Fruit fly (Drosophila melanogaster) whole organism, embryonic: ENCODE data around the gene Doc1.

Experiments used
- Adf1 ChIP-seq: fragments of 200-800 bp; sonication (Bioruptor generic); IDR thresholded peaks from 2 replicates; pipeline ENCODE4 v1.3.6; 2022; ENCODE audit warnings: missing biosample characterization, missing genetic modification characterization
- Antp ChIP-seq: fragments of 200-800 bp; sonication (Bioruptor generic); optimal IDR thresholded peaks from 3 replicates; lab custom pipeline; 2016; ENCODE audit warnings: missing biosample characterization, missing genetic modification characterization
- CG10366 ChIP-seq: fragments of 200-800 bp; sonication (Bioruptor generic); IDR thresholded peaks from 2 replicates; pipeline ENCODE4 v1.3.6; 2022; ENCODE audit warnings: missing biosample characterization, missing genetic modification characterization
- CG10959 ChIP-seq: fragments of 200-800 bp; sonication (Bioruptor generic); IDR thresholded peaks from 2 replicates; pipeline ENCODE4 v1.3.6; 2022; ENCODE audit warnings: missing biosample characterization, missing genetic modification characterization
- CG10979 ChIP-seq: fragments of 200-800 bp; sonication (Bioruptor generic); optimal IDR thresholded peaks from 2 replicates; lab custom pipeline; 2018; ENCODE audit warnings: missing biosample characterization, mild to moderate bottlenecking, missing genetic modification characterization, moderate library complexity
- CG13424 ChIP-seq: fragments of 200-800 bp; sonication (Bioruptor generic); optimal IDR thresholded peaks from 2 replicates; lab custom pipeline; 2019; ENCODE audit warnings: missing biosample characterization, mild to moderate bottlenecking, missing genetic modification characterization, moderate library complexity
- CG14710 ChIP-seq: fragments of 200-800 bp; sonication (Bioruptor generic); optimal IDR thresholded peaks from 3 replicates; lab custom pipeline; 2019; ENCODE audit warnings: missing biosample characterization, mild to moderate bottlenecking, missing genetic modification characterization, moderate library complexity
- CG14965 ChIP-seq: fragments of 200-800 bp; sonication (Bioruptor generic); optimal IDR thresholded peaks from 2 replicates; lab custom pipeline; 2016; ENCODE audit warnings: missing biosample characterization, missing genetic modification characterization, borderline replicate concordance
- CG16779 ChIP-seq: fragments of 200-800 bp; sonication (Bioruptor generic); IDR thresholded peaks from 2 replicates; pipeline ENCODE4 v1.3.6; 2022; ENCODE audit warnings: missing biosample characterization, missing genetic modification characterization
- CG18262 ChIP-seq: fragments of 200-800 bp; optimal IDR thresholded peaks from 3 replicates; lab custom pipeline; 2019; ENCODE audit warnings: missing biosample characterization, mild to moderate bottlenecking, missing genetic modification characterization, moderate library complexity
- CG2678 ChIP-seq: fragments of 200-800 bp; sonication (Bioruptor generic); optimal IDR thresholded peaks from 3 replicates; lab custom pipeline; 2019; ENCODE audit warnings: missing biosample characterization, mild to moderate bottlenecking, missing genetic modification characterization, moderate library complexity
- CG3847 ChIP-seq: fragments of 200-800 bp; sonication (Bioruptor generic); IDR thresholded peaks from 2 replicates; pipeline ENCODE4 v1.3.6; 2022; ENCODE audit warnings: missing biosample characterization, missing genetic modification characterization
- CG4328 ChIP-seq: fragments of 200-800 bp; sonication (Bioruptor generic); optimal IDR thresholded peaks from 3 replicates; lab custom pipeline; 2017; ENCODE audit warnings: missing biosample characterization, missing genetic modification reagents, missing genetic modification characterization
- CG6689 ChIP-seq: fragments of 200-800 bp; sonication (Bioruptor generic); IDR thresholded peaks from 2 replicates; pipeline ENCODE4 v1.3.6; 2022; ENCODE audit warnings: missing biosample characterization, missing genetic modification characterization
- CG7839 ChIP-seq: fragments of 200-800 bp; sonication (Bioruptor generic); optimal IDR thresholded peaks from 3 replicates; lab custom pipeline; 2018; ENCODE audit warnings: missing biosample characterization, mild to moderate bottlenecking, missing genetic modification characterization, moderate library complexity
- CG8478 ChIP-seq: fragments of >200 bp; optimal IDR thresholded peaks from 2 replicates; lab custom pipeline; 2018
- CTCF ChIP-seq: fragments of 200-800 bp; sonication (Bioruptor generic); optimal IDR thresholded peaks from 2 replicates; lab custom pipeline; 2017; ENCODE audit warnings: missing biosample characterization, mild to moderate bottlenecking, missing genetic modification characterization, moderate library complexity
- D ChIP-seq, 2 experiments: fragments of 200-800 bp in 1 of 2; fragments of >200 bp in 1 of 2; sonication (Bioruptor generic) in 1 of 2; optimal IDR thresholded peaks; 2 replicates in 1 of 2; 3 replicates in 1 of 2; lab custom pipeline; 2017; ENCODE audit warnings: mild to moderate bottlenecking in 1 of 2, missing biosample characterization in 1 of 2, missing genetic modification characterization in 1 of 2, missing genetic modification reagents in 1 of 2
- Doc2 ChIP-seq: fragments of 200-800 bp; sonication (Bioruptor generic); IDR thresholded peaks from 2 replicates; pipeline ENCODE4 v1.3.6; 2022; ENCODE audit warnings: missing biosample characterization, missing genetic modification characterization
- H2.0 ChIP-seq: fragments of 200-800 bp; sonication (Bioruptor generic); IDR thresholded peaks from 2 replicates; pipeline ENCODE4 v1.3.6; 2022; ENCODE audit warnings: missing biosample characterization, missing genetic modification characterization
- Hr51 ChIP-seq, 2 experiments: fragments of 200-800 bp; sonication (Bioruptor generic); optimal IDR thresholded peaks; 2 replicates in 1 of 2; 3 replicates in 1 of 2; lab custom pipeline; 2016 to 2018; ENCODE audit warnings: missing biosample characterization in 2 of 2, missing genetic modification characterization in 2 of 2, mild to moderate bottlenecking in 1 of 2, moderate library complexity in 1 of 2
- Hsf ChIP-seq: fragments of 200-800 bp; sonication (Bioruptor generic); optimal IDR thresholded peaks from 3 replicates; lab custom pipeline; 2016; ENCODE audit warnings: missing biosample characterization, missing genetic modification characterization
- Oaz ChIP-seq: fragments of 200-800 bp; sonication (Bioruptor generic); IDR thresholded peaks from 2 replicates; pipeline ENCODE4 v1.3.6; 2022; ENCODE audit warnings: missing biosample characterization, missing genetic modification characterization
- Oli ChIP-seq: fragments of 200-800 bp; sonication (Bioruptor generic); optimal IDR thresholded peaks from 2 replicates; lab custom pipeline; 2018; ENCODE audit warnings: missing biosample characterization, mild to moderate bottlenecking, missing genetic modification characterization, moderate library complexity
- Ptx1 ChIP-seq: fragments of 200-800 bp; sonication (Bioruptor generic); IDR thresholded peaks from 2 replicates; pipeline ENCODE4 v1.3.6; 2022; ENCODE audit warnings: missing biosample characterization, missing genetic modification characterization
- Ravus ChIP-seq: fragments of 200-800 bp; sonication (Bioruptor generic); IDR thresholded peaks from 2 replicates; pipeline ENCODE4 v1.3.6; 2022; ENCODE audit warnings: missing biosample characterization, missing genetic modification characterization
- Sox100B ChIP-seq: fragments of 200-800 bp; sonication (Bioruptor generic); optimal IDR thresholded peaks from 3 replicates; lab custom pipeline; 2018; ENCODE audit warnings: missing biosample characterization, mild to moderate bottlenecking, missing genetic modification characterization
- Sox102F ChIP-seq: fragments of 200-800 bp; sonication (Bioruptor generic); optimal IDR thresholded peaks from 2 replicates; lab custom pipeline; 2018; ENCODE audit warnings: missing biosample characterization, mild to moderate bottlenecking, missing genetic modification characterization, moderate library complexity
- Sry-β ChIP-seq: fragments of 200-800 bp; sonication (Bioruptor generic); optimal IDR thresholded peaks from 2 replicates; lab custom pipeline; 2018; ENCODE audit warnings: missing biosample characterization, mild to moderate bottlenecking, missing genetic modification characterization, moderate library complexity
- Stat92E ChIP-seq, 3 experiments: fragments of >200 bp in 2 of 3; fragments of 200-800 bp in 1 of 3; sonication (Bioruptor generic) in 1 of 3; optimal IDR thresholded peaks; 2 replicates each; lab custom pipeline; 2017 to 2019; ENCODE audit warnings: missing biosample characterization in 3 of 3, missing genetic modification characterization in 3 of 3, mild to moderate bottlenecking in 1 of 3, moderate library complexity in 1 of 3
- aop ChIP-seq: fragments of 200-800 bp; sonication (Bioruptor generic); IDR thresholded peaks from 2 replicates; pipeline ENCODE4 v1.3.6; 2022; ENCODE audit warnings: missing biosample characterization, missing genetic modification characterization
- cwo ChIP-seq: fragments of 200-800 bp; sonication (Bioruptor generic); optimal IDR thresholded peaks from 3 replicates; lab custom pipeline; 2017; ENCODE audit warnings: missing biosample characterization, missing genetic modification characterization, mild to moderate bottlenecking, moderate library complexity, missing genetic modification reagents
- dm ChIP-seq: fragments of 200-800 bp; sonication (Bioruptor generic); optimal IDR thresholded peaks from 3 replicates; lab custom pipeline; 2016; ENCODE audit warnings: missing biosample characterization, missing genetic modification characterization
- dmrt11E ChIP-seq: fragments of 200-800 bp; sonication (Bioruptor generic); optimal IDR thresholded peaks from 3 replicates; lab custom pipeline; 2018; ENCODE audit warnings: missing biosample characterization, mild to moderate bottlenecking, missing genetic modification characterization, moderate library complexity
- dmrt99B ChIP-seq: fragments of 200-800 bp; sonication (Bioruptor generic); optimal IDR thresholded peaks from 2 replicates; lab custom pipeline; 2018; ENCODE audit warnings: missing biosample characterization, mild to moderate bottlenecking, missing genetic modification characterization, moderate library complexity
- esg ChIP-seq: fragments of 200-800 bp; sonication (Bioruptor generic); conservative IDR thresholded peaks from 2 replicates; pipeline ENCODE4 v1.3.6; 2022; ENCODE audit warnings: missing biosample characterization, missing genetic modification characterization
- fd96Cb ChIP-seq: fragments of 200-800 bp; sonication (Bioruptor generic); optimal IDR thresholded peaks from 2 replicates; lab custom pipeline; 2018; ENCODE audit warnings: missing biosample characterization, mild to moderate bottlenecking, missing genetic modification characterization, moderate library complexity
- fu2 ChIP-seq: fragments of 200-800 bp; sonication (Bioruptor generic); optimal IDR thresholded peaks from 2 replicates; lab custom pipeline; 2016; ENCODE audit warnings: missing biosample characterization, missing genetic modification characterization
- ham ChIP-seq: fragments of 200-800 bp; sonication (Bioruptor generic); IDR thresholded peaks from 2 replicates; pipeline ENCODE4 v1.3.6; 2022; ENCODE audit warnings: missing biosample characterization, missing genetic modification characterization
- hkb ChIP-seq, 2 experiments: fragments of 200-800 bp in 1 of 2; fragments of >200 bp in 1 of 2; sonication (Bioruptor generic) in 1 of 2; IDR thresholded peaks in 1 of 2; optimal IDR thresholded peaks in 1 of 2; 2 replicates each; pipeline versions ENCODE4 v1.3.6 to Lab custom; 2017 to 2022; ENCODE audit warnings: missing biosample characterization in 1 of 2, missing genetic modification characterization in 1 of 2
- lola ChIP-seq, 3 experiments: fragments of >200 bp in 2 of 3; fragments of 200-800 bp in 1 of 3; sonication (Bioruptor generic) in 1 of 3; optimal IDR thresholded peaks; 2 replicates each; lab custom pipeline; 2017 to 2019; ENCODE audit warnings: missing biosample characterization in 3 of 3, missing genetic modification characterization in 3 of 3, mild to moderate bottlenecking in 1 of 3, moderate library complexity in 1 of 3
- nerfin-1 ChIP-seq: fragments of 200-800 bp; sonication (Bioruptor generic); optimal IDR thresholded peaks from 3 replicates; lab custom pipeline; 2019; ENCODE audit warnings: missing biosample characterization, mild to moderate bottlenecking, missing genetic modification characterization, moderate library complexity
- phol ChIP-seq: fragments of 200-800 bp; sonication (Bioruptor generic); optimal IDR thresholded peaks from 3 replicates; lab custom pipeline; 2018; ENCODE audit warnings: missing biosample characterization, mild to moderate bottlenecking, missing genetic modification characterization, moderate library complexity
- ranshi ChIP-seq: fragments of 200-800 bp; sonication (Bioruptor generic); IDR thresholded peaks from 2 replicates; pipeline ENCODE4 v1.3.6; 2022; ENCODE audit warnings: missing biosample characterization, missing genetic modification characterization
- row ChIP-seq: fragments of 200-800 bp; sonication (Bioruptor generic); IDR thresholded peaks from 3 replicates; pipeline ENCODE4 v1.3.6; 2022; ENCODE audit warnings: missing biosample characterization, missing genetic modification characterization
- sc ChIP-seq, 3 experiments: fragments of >200 bp in 2 of 3; fragments of 200-800 bp in 1 of 3; sonication (Bioruptor generic) in 1 of 3; optimal IDR thresholded peaks; 2 replicates in 2 of 3; 3 replicates in 1 of 3; lab custom pipeline; 2017; ENCODE audit warnings: mild to moderate bottlenecking in 1 of 3, missing biosample characterization in 1 of 3, missing genetic modification characterization in 1 of 3, missing genetic modification reagents in 1 of 3
- sens ChIP-seq: fragments of 200-800 bp; sonication (Bioruptor generic); peaks from one replicate; lab custom pipeline; 2016; ENCODE audit warnings: missing biosample characterization, missing genetic modification characterization
- sqz ChIP-seq: fragments of 200-800 bp; sonication (Bioruptor generic); optimal IDR thresholded peaks from 3 replicates; lab custom pipeline; 2018; ENCODE audit warnings: missing biosample characterization, mild to moderate bottlenecking, missing genetic modification characterization
- vvl ChIP-seq: fragments of 200-800 bp; sonication (Bioruptor generic); IDR thresholded peaks from 2 replicates; pipeline ENCODE4 v1.3.6; 2022; ENCODE audit warnings: missing biosample characterization, missing genetic modification characterization
- yki ChIP-seq: fragments of >200 bp; optimal IDR thresholded peaks from 3 replicates; lab custom pipeline; 2018

Gene Doc1

DNA sequence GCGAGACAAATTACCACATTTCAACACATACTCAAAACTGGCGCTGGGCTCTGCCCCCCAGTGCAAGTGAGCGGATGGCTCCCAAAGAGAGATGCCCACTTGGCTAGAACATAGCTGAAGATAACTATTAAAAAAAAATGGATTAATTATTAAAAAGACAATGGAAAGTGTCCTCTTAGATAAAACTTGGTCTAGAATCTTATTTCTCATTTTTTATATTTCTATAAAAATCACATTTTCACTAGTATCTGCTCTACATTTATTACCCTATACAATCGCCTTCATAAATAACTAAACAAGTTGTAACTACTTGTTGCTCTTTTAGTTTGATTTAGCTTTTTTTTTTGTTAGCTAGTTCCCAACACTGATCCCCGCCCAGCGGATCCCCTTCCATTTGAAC, 8.3 kb upstream of the Doc1 start (continued):
- TF ChIP-seq CG6689 (GFP tag; lab: Robert Waterston, UW) = 0 out of 2 replicates have a peak, but pooled peaks have one; percentile 31
- peak; percentile 37 for TF ChIP-seq Oli (tag; lab: Kevin White, UChicago)
- TF ChIP-seq Oaz (GFP tag; lab: Robert Waterston, UW) = no peak
- peak; percentile 54 for TF ChIP-seq CG10979 (tag; lab: Kevin White, UChicago)
- TF ChIP-seq Antp (GFP tag; lab: Kevin White, UChicago) = no peak
- TF ChIP-seq dmrt99B (tag; lab: Kevin White, UChicago) = peak; percentile 28
- TF ChIP-seq CG16779 (GFP tag; lab: Robert Waterston, UW) = no peak
- TF ChIP-seq phol (tag; lab: Kevin White, UChicago) = peak; percentile 57
- TF ChIP-seq ham (GFP tag; lab: Robert Waterston, UW) = no peak
- peak; percentile 58 for TF ChIP-seq dmrt11E (tag; lab: Kevin White, UChicago)
- no peak for TF ChIP-seq nerfin-1
- peak; percentile 5 for TF ChIP-seq CG7839
- TF ChIP-seq CG18262 (tag; lab: Kevin White, UChicago) = peak; percentile 28
- peak; percentile 17 for TF ChIP-seq Hsf
- TF ChIP-seq yki = no peak
- no peak for TF ChIP-seq Ravus
- TF ChIP-seq CG8478 (lab: Kevin White, UChicago) = no peak
- no peak for TF ChIP-seq Doc2
- TF ChIP-seq Adf1 (GFP tag; lab: Robert Waterston, UW) = no peak
- TF ChIP-seq Ptx1 (GFP tag; lab: Robert Waterston, UW) = peak; percentile 31; the same call in 1 of the 2 replicates
- TF ChIP-seq CG2678 (tag; lab: Kevin White, UChicago) = peak; percentile 35
- TF ChIP-seq Stat92E (GFP tag; optimal IDR thresholded peaks at IDR 0.05; lab: Kevin White, UChicago) = peak in 1 of 3 experiments; percentile 34
- no peak for TF ChIP-seq CG3847 (GFP tag; lab: Robert Waterston, UW)
- peak; percentile 32 for TF ChIP-seq Sox102F (GFP tag; lab: Kevin White, UChicago)
- TF ChIP-seq CG14710 (tag; lab: Kevin White, UChicago) = peak; percentile 32
- 0 out of 2 replicates have a peak, but pooled peaks have one; percentile 15 for TF ChIP-seq vvl (GFP tag; lab: Robert Waterston, UW)
- TF ChIP-seq CG13424 (tag; lab: Kevin White, UChicago) = peak; percentile 25
- TF ChIP-seq hkb (optimal IDR thresholded peaks at IDR 0.05; lab: Kevin White, UChicago) = no peak
- no peak for TF ChIP-seq hkb (GFP tag; IDR thresholded peaks at IDR 0.05; lab: Robert Waterston, UW)
- TF ChIP-seq sc (optimal IDR thresholded peaks at IDR 0.05; lab: Kevin White, UChicago) = no peak
- TF ChIP-seq sc (GFP tag; optimal IDR thresholded peaks at IDR 0.05; lab: Kevin White, UChicago) = peak; percentile 34
- TF ChIP-seq CTCF (GFP tag; lab: Kevin White, UChicago) = no peak
- TF ChIP-seq CG10959 (GFP tag; lab: Robert Waterston, UW) = 0 out of 2 replicates have a peak, but pooled peaks have one; percentile 8
- peak; percentile 56 for TF ChIP-seq row (GFP tag; lab: Robert Waterston, UW)
- peak; percentile 87 for TF ChIP-seq Sry-β (GFP tag; lab: Kevin White, UChicago)
- TF ChIP-seq fd96Cb = peak; percentile 26
- TF ChIP-seq sens = peak; percentile 69
- TF ChIP-seq CG10366 (GFP tag; lab: Robert Waterston, UW) = no peak
- TF ChIP-seq aop (GFP tag; lab: Robert Waterston, UW) = no peak
- peak in 1 of 3 experiments; percentile 45 for TF ChIP-seq lola (GFP tag; optimal IDR thresholded peaks at IDR 0.05; lab: Kevin White, UChicago)
- 0 out of 2 replicates have a peak, but pooled peaks have one; percentile 17 for TF ChIP-seq esg (GFP tag; lab: Robert Waterston, UW)
- no peak for TF ChIP-seq cwo (GFP tag; lab: Kevin White, UChicago)
- no peak for TF ChIP-seq H2.0 (GFP tag; lab: Robert Waterston, UW)
- peak; percentile 29 for TF ChIP-seq Sox100B
- TF ChIP-seq CG14965 (GFP tag; lab: Kevin White, UChicago) = no peak
- no peak for TF ChIP-seq CG4328 (GFP tag; lab: Kevin White, UChicago)
- TF ChIP-seq fu2 (GFP tag; lab: Kevin White, UChicago) = no peak
- no peak for TF ChIP-seq ranshi (GFP tag; lab: Robert Waterston, UW)
- no peak for TF ChIP-seq dm (GFP tag; lab: Kevin White, UChicago)
- peak; percentile 9 for TF ChIP-seq sqz (GFP tag; lab: Kevin White, UChicago)
- TF ChIP-seq D (optimal IDR thresholded peaks at IDR 0.05; lab: Kevin White, UChicago) = no peak
- TF ChIP-seq D (GFP tag; optimal IDR thresholded peaks at IDR 0.05; lab: Kevin White, UChicago) = peak; percentile 40
- TF ChIP-seq Hr51 (GFP tag; optimal IDR thresholded peaks at IDR 0.05; lab: Kevin White, UChicago) = peak in 1 of 2 experiments; percentile 42
